Worm (Caenorhabditis elegans) whole organism, L1 larva: Measurements from ENCODE around the gene D1086.12.

Experiments used
- egl-27 ChIP-seq, 2 experiments: fragments of 150-350 bp in 1 of 2; sonication (generic microtip); optimal IDR thresholded peaks; 3 replicates each; lab custom pipeline; 2017 to 2018; ENCODE audit warnings: missing biosample characterization in 2 of 2, missing genetic modification characterization in 2 of 2, missing genetic modification reagents in 2 of 2
- grh-1 ChIP-seq: fragments of 200-800 bp; sonication (Bioruptor generic); IDR thresholded peaks from 2 replicates; pipeline ENCODE4 v1.3.6; 2022; ENCODE audit warnings: missing genetic modification reagents, missing genetic modification characterization, missing compliant biosample characterization
- lin-39 ChIP-seq: fragments of 150-350 bp; optimal IDR thresholded peaks from 2 replicates; lab custom pipeline; 2014; ENCODE audit warnings: missing biosample characterization, missing genetic modification reagents, missing genetic modification characterization
- skn-1 ChIP-seq: fragments of 150-350 bp; optimal IDR thresholded peaks from 2 replicates; lab custom pipeline; 2014; ENCODE audit warnings: missing biosample characterization, missing genetic modification characterization

ce11 chrV:14079501-14079900 lies 21.5 kb upstream of the D1086.12 start, which contains the start of gene D1086.6:
- no peak for TF ChIP-seq lin-39 (tag; lab: Kevin White, UChicago)
- no peak for TF ChIP-seq egl-27 (tag; optimal IDR thresholded peaks at IDR 0.05; lab: Kevin White, UChicago)
- no peak for TF ChIP-seq grh-1 (GFP tag; lab: Robert Waterston, UW)
- TF ChIP-seq skn-1 (tag; lab: Kevin White, UChicago), result no peak
